Worm (Caenorhabditis elegans): ENCODE results near the gene srh-257.
"Not testable (repeated sequence)": the region's sequence is repeated elsewhere in the genome, so short reads cannot be mapped to it uniquely, and the experiment has no call there.

Gene srh-257

DNA sequence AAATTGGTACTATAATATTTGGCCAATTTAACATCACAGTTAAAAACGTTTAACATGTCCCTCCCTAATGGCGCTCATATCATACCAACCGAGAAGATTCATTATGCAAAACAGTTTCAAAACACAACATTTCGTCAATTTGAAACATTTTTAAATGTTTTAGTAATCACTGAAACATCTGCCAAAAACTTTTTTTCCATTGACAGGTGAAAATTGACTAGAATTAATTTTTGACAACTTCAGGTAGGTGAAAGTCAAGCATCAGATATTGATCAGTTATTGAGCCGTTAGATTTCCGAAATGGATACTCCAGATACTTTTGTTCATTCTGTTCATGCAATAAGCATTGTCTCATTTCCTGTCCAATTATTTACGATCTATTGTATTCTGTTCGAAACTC, at the start of gene srh-257:
srh-257 (plus strand) TSS at position 301 of the 400 bp plus-strand sequence.
- no peak for TF ChIP-seq ztf-23 (GFP tag; IDR thresholded peaks at IDR 0.05)
- no peak for TF ChIP-seq cog-1 (tag; optimal IDR thresholded peaks at IDR 0.05)
- TF ChIP-seq tab-1 (GFP tag; IDR thresholded peaks at IDR 0.05) = no peak
- TF ChIP-seq ref-1 (GFP tag; conservative IDR thresholded peaks at IDR 0.05) = no peak
- TF ChIP-seq klf-2 (GFP tag; conservative IDR thresholded peaks at IDR 0.05) = no peak
- TF ChIP-seq flt-1 (GFP tag; IDR thresholded peaks at IDR 0.05) = no peak
- no peak for TF ChIP-seq ztf-29 (GFP tag; IDR thresholded peaks at IDR 0.05)
- no peak for TF ChIP-seq med-1 (GFP tag; optimal IDR thresholded peaks at IDR 0.05; ENCODE audit: insufficient read depth)
- no peak for TF ChIP-seq T22C8.4 (GFP tag; IDR thresholded peaks at IDR 0.05)

DNA sequence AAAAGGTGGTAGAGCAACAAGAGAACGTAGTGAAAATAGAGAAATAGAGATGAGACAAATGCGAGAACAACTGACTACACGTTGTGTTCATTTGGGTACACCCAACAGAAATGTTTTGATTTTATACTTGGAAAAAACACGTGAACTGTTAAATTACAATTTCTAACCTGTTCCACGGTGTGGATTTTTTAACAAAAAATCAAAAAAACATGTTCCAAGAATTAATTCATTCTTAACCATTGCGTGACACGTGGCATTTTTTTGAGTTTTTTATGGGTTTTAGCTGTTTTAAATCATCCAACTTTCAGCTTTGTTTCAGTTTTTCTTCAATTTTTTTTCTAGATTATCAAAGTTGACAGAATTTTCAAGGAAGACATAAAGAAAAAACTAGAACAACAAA, 45.6 kb upstream of the srh-257 start, which contains the start of gene ech-1.1:
ech-1.1 (minus strand) TSS at position 101 of the 400 bp plus-strand sequence.
- TF ChIP-seq flt-1 (GFP tag; IDR thresholded peaks at IDR 0.05); T22C8.4 (GFP tag; IDR thresholded peaks at IDR 0.05); cog-1 (tag; optimal IDR thresholded peaks at IDR 0.05): not testable (repeated sequence)

ce11 chrV:15367770-15368169, 39.3 kb upstream of the srh-257 start:
- TF ChIP-seq T22C8.4 (GFP tag; IDR thresholded peaks at IDR 0.05) (no peak), tab-1 (GFP tag; IDR thresholded peaks at IDR 0.05) (no peak), klf-2 (GFP tag; conservative IDR thresholded peaks at IDR 0.05) (no peak)

ce11 chrV:15369707-15370106, 37.3 kb upstream of the srh-257 start, which contains the start of gene nhr-269:
TSS of gene nhr-269 (minus strand) at chrV:15369807.
- no peak for TF ChIP-seq flt-1 (GFP tag; IDR thresholded peaks at IDR 0.05)
- no peak for TF ChIP-seq klf-2 (GFP tag; conservative IDR thresholded peaks at IDR 0.05)
- TF ChIP-seq ztf-23 (GFP tag; IDR thresholded peaks at IDR 0.05) = no peak

DNA sequence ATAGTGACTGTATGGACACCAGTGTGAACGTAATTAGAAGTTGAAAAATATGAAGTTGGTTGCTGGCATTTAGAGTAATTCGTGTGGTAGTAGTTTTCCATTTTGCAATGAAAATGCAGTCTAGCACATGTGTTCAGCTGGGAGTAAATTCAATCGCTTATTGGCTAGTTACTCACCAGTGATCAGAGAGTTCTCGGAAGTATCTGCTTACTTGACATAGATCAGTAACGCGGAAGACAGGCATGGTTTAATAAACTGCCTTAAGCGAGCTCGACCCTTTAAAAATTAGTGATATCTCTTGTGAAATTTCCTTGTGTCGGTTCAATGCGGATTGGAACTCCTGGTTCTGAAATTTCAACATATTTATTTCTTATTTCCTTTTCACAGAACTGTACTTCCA, 30.8 kb upstream of the srh-257 start, which contains the start of gene srh-52:
srh-52 (minus strand) TSS at position 101 of the 400 bp plus-strand sequence.
- TF ChIP-seq tab-1 (GFP tag; IDR thresholded peaks at IDR 0.05) (no peak), med-1 (GFP tag; optimal IDR thresholded peaks at IDR 0.05; ENCODE audit: insufficient read depth) (no peak), flt-1 (GFP tag; IDR thresholded peaks at IDR 0.05) (no peak), T22C8.4 (GFP tag; IDR thresholded peaks at IDR 0.05) (no peak), cog-1 (tag; optimal IDR thresholded peaks at IDR 0.05) (no peak), ztf-23 (GFP tag; IDR thresholded peaks at IDR 0.05) (no peak)

- no peak for TF ChIP-seq ref-1 (GFP tag; conservative IDR thresholded peaks at IDR 0.05)
- no peak for TF ChIP-seq klf-2 (GFP tag; conservative IDR thresholded peaks at IDR 0.05)
- no peak for TF ChIP-seq med-1 (GFP tag; optimal IDR thresholded peaks at IDR 0.05; ENCODE audit: insufficient read depth)
- no peak for TF ChIP-seq ztf-23 (GFP tag; IDR thresholded peaks at IDR 0.05)
- no peak for TF ChIP-seq T22C8.4 (GFP tag; IDR thresholded peaks at IDR 0.05)
- no peak for TF ChIP-seq tab-1 (GFP tag; IDR thresholded peaks at IDR 0.05)
Observed at ce11 chrV:15377903-15378302, 29.1 kb upstream of the srh-257 start, which contains the start of gene srh-122. TSS of gene srh-122 (minus strand) at chrV:15378003.

ce11 chrV:15379817-15380216, 27.2 kb upstream of the srh-257 start, which contains the start of gene srh-251:
TSS of gene srh-251 (minus strand) at chrV:15379917.
- TF ChIP-seq T22C8.4 (GFP tag; IDR thresholded peaks at IDR 0.05) = no peak

DNA sequence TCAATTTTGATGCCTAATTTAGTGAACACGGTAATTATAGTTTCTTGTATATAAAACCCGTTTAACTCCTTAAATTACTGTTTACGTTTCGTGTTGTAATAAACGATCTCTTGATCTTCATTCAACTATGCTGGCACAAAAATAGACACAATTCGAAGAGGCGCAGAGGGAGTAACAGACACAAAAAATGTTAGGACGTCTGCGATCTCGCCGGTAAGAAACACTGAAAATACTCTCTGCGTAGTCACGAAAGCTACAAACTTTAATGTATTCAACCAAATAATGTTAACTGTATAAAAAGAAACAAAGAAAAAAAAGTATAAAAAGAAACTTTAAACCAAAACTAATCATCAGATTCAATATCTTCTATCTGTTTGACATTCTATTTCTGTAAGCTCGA, 26.2 kb upstream of the srh-257 start, which contains the start of gene dhs-23:
dhs-23 (plus strand) TSS at position 363 of the 400 bp plus-strand sequence.
- no peak for TF ChIP-seq ref-1 (GFP tag; conservative IDR thresholded peaks at IDR 0.05)
- no peak for TF ChIP-seq klf-2 (GFP tag; conservative IDR thresholded peaks at IDR 0.05)
- TF ChIP-seq med-1 (GFP tag; optimal IDR thresholded peaks at IDR 0.05; ENCODE audit: insufficient read depth) = no peak
- no peak for TF ChIP-seq cog-1 (tag; optimal IDR thresholded peaks at IDR 0.05)
- no peak for TF ChIP-seq flt-1 (GFP tag; IDR thresholded peaks at IDR 0.05)
- TF ChIP-seq T22C8.4 (GFP tag; IDR thresholded peaks at IDR 0.05) = no peak
- no peak for TF ChIP-seq ztf-29 (GFP tag; IDR thresholded peaks at IDR 0.05)
- no peak for TF ChIP-seq tab-1 (GFP tag; IDR thresholded peaks at IDR 0.05)
- no peak for TF ChIP-seq ztf-23 (GFP tag; IDR thresholded peaks at IDR 0.05)

DNA sequence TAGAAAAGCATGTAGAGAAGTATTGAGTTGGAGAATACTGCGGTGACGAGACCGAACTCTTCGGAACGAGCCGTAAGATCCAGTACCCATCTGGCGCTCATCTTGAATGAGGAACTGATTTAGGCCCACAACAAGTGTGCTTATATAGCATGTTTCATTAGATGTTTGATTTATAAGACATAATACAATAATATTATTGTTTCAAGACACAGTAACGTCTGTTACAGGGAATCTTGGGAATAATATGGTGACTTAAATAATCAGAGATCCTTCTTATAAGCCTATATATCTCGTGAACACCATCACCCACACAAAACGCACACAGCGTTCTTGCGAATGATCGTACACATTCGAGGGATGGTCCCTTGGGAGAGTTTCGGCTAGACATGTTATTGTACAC, 23.3 kb upstream of the srh-257 start, which contains the start of gene str-88:
str-88 (minus strand) TSS at position 101 of the 400 bp plus-strand sequence.
- no peak for TF ChIP-seq ref-1 (GFP tag; conservative IDR thresholded peaks at IDR 0.05)
- TF ChIP-seq tab-1 (GFP tag; IDR thresholded peaks at IDR 0.05) = no peak
- no peak for TF ChIP-seq cog-1 (tag; optimal IDR thresholded peaks at IDR 0.05)
- no peak for TF ChIP-seq T22C8.4 (GFP tag; IDR thresholded peaks at IDR 0.05)
- no peak for TF ChIP-seq med-1 (GFP tag; optimal IDR thresholded peaks at IDR 0.05; ENCODE audit: insufficient read depth)
- TF ChIP-seq klf-2 (GFP tag; conservative IDR thresholded peaks at IDR 0.05) = no peak
- no peak for TF ChIP-seq ztf-23 (GFP tag; IDR thresholded peaks at IDR 0.05)
- TF ChIP-seq ztf-29 (GFP tag; IDR thresholded peaks at IDR 0.05) = no peak

DNA sequence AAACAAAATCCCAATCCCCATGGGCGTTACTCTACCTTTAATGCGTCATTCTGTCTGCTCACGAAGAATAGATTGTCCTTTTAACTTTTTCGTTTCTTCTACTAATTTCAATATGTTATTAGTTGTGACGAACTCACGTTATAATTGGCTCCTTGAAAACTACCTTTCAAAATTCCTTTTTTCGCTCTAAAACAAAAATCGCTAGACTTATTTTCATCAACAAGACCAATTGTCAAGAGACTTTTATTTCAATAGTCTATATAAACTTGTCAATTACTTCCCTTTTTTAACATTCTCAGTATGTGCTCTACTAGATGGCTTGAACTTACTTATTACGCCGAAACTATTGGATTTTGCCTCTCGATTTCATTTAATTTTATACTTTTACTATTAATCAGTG, 22.3 kb upstream of the srh-257 start, which contains the start of gene str-102:
str-102 (plus strand) TSS at position 301 of the 400 bp plus-strand sequence.
- no peak for TF ChIP-seq ref-1 (GFP tag; conservative IDR thresholded peaks at IDR 0.05)
- TF ChIP-seq ztf-29 (GFP tag; IDR thresholded peaks at IDR 0.05) = no peak
- no peak for TF ChIP-seq cog-1 (tag; optimal IDR thresholded peaks at IDR 0.05)

ce11 chrV:15388820-15389384, 18.1 kb upstream of the srh-257 start, which contains the start of gene srh-170:
TSS of gene srh-170 (minus strand) at chrV:15388870.
- TF ChIP-seq ref-1 (GFP tag; conservative IDR thresholded peaks at IDR 0.05) = no peak
- no peak for TF ChIP-seq T22C8.4 (GFP tag; IDR thresholded peaks at IDR 0.05)
- TF ChIP-seq flt-1 (GFP tag; IDR thresholded peaks at IDR 0.05) = no peak
- no peak for TF ChIP-seq ztf-23 (GFP tag; IDR thresholded peaks at IDR 0.05)
- no peak for TF ChIP-seq klf-2 (GFP tag; conservative IDR thresholded peaks at IDR 0.05)
- TF ChIP-seq tab-1 (GFP tag; IDR thresholded peaks at IDR 0.05) = no peak
- no peak for TF ChIP-seq cog-1 (tag; optimal IDR thresholded peaks at IDR 0.05)
- no peak for TF ChIP-seq ztf-29 (GFP tag; IDR thresholded peaks at IDR 0.05)
- no peak for TF ChIP-seq med-1 (GFP tag; optimal IDR thresholded peaks at IDR 0.05; ENCODE audit: insufficient read depth)
